Fruit fly (Drosophila melanogaster) whole organism, wandering third instar larva: ENCODE results near the gene BBS5.
A peak's percentile ranks its signal among the peaks of the same experiment; 100 is the strongest.

Source experiments
- Abd-B ChIP-seq: fragments of >200 bp; optimal IDR thresholded peaks from 2 replicates; lab custom pipeline; 2017; ENCODE audit warnings: missing biosample characterization, missing genetic modification characterization
- CG32264 ChIP-seq: fragments of 200-800 bp; sonication (Bioruptor generic); optimal IDR thresholded peaks from 2 replicates; lab custom pipeline; 2016; ENCODE audit warnings: missing biosample characterization, missing genetic modification characterization
- CG9705 ChIP-seq: fragments of 200-800 bp; sonication (Bioruptor generic); optimal IDR thresholded peaks from 2 replicates; lab custom pipeline; 2018; ENCODE audit warnings: missing biosample characterization, mild to moderate bottlenecking, missing genetic modification characterization
- CrebA ChIP-seq: fragments of 200-800 bp; sonication (Bioruptor generic); optimal IDR thresholded peaks from 2 replicates; lab custom pipeline; 2016; ENCODE audit warnings: missing biosample characterization, mild to moderate bottlenecking, missing genetic modification characterization, borderline replicate concordance
- Dfd ChIP-seq: fragments of >200 bp; optimal IDR thresholded peaks from 2 replicates; lab custom pipeline; 2017; ENCODE audit warnings: missing biosample characterization, missing genetic modification characterization
- Dif ChIP-seq: fragments of 200-275, 200-300 bp; sonication (Bioruptor generic); optimal IDR thresholded peaks from 2 replicates; lab custom pipeline; 2018; ENCODE audit warnings: missing biosample characterization, missing genetic modification characterization; ENCODE audit not compliant: partially characterized antibody
- GATAd ChIP-seq: sonication (Bioruptor generic); optimal IDR thresholded peaks from 2 replicates; lab custom pipeline; 2016; ENCODE audit warnings: missing biosample characterization, missing genetic modification characterization
- HLH106 ChIP-seq: fragments of 200-800 bp; optimal IDR thresholded peaks from 3 replicates; lab custom pipeline; 2019; ENCODE audit warnings: missing biosample characterization, mild to moderate bottlenecking, missing genetic modification characterization, moderate library complexity
- Hnf4 ChIP-seq: fragments of 200-800 bp; sonication (Bioruptor generic); optimal IDR thresholded peaks from 2 replicates; lab custom pipeline; 2016; ENCODE audit warnings: missing biosample characterization, mild to moderate bottlenecking, missing genetic modification characterization
- Hr78 ChIP-seq: fragments of >200 bp; optimal IDR thresholded peaks from 2 replicates; lab custom pipeline; 2017; ENCODE audit warnings: missing biosample characterization, missing genetic modification characterization
- Hr83 ChIP-seq: fragments of 200-300 bp; sonication (Bioruptor generic); optimal IDR thresholded peaks from 2 replicates; lab custom pipeline; 2016; ENCODE audit warnings: missing biosample characterization, mild to moderate bottlenecking, missing genetic modification characterization, moderate library complexity; ENCODE audit not compliant: poor library complexity, severe bottlenecking
- N ChIP-seq: fragments of >200 bp; optimal IDR thresholded peaks from 2 replicates; lab custom pipeline; 2018; ENCODE audit warnings: missing biosample characterization, missing external identifiers, missing genetic modification characterization
- Rel ChIP-seq, 2 experiments: fragments of 200-800 bp; sonication (Bioruptor generic) in 1 of 2; optimal IDR thresholded peaks; 2 replicates in 1 of 2; 3 replicates in 1 of 2; lab custom pipeline; 2016 to 2019; ENCODE audit warnings: mild to moderate bottlenecking in 2 of 2, missing biosample characterization in 2 of 2, missing genetic modification characterization in 2 of 2, moderate library complexity in 1 of 2
- Sp1 ChIP-seq: fragments of 200-800 bp; sonication (Bioruptor generic); optimal IDR thresholded peaks from 3 replicates; lab custom pipeline; 2019; ENCODE audit warnings: missing biosample characterization, mild to moderate bottlenecking, missing genetic modification characterization, moderate library complexity
- Vsx2 ChIP-seq: fragments of 200-300, 225-300 bp; sonication (Bioruptor generic); optimal IDR thresholded peaks from 2 replicates; lab custom pipeline; 2018; ENCODE audit warnings: missing biosample characterization, missing genetic modification characterization; ENCODE audit not compliant: partially characterized antibody
- br ChIP-seq: fragments of 200-800 bp; sonication (Bioruptor generic); optimal IDR thresholded peaks from 2 replicates; lab custom pipeline; 2016; ENCODE audit warnings: missing biosample characterization, missing genetic modification characterization
- dmrt93B ChIP-seq: fragments of 200-800 bp; sonication (Bioruptor generic); optimal IDR thresholded peaks from 2 replicates; lab custom pipeline; 2018; ENCODE audit warnings: missing biosample characterization, mild to moderate bottlenecking, missing genetic modification characterization
- foxo ChIP-seq, 2 experiments: fragments of 200-800 bp; sonication (Bioruptor generic); optimal IDR thresholded peaks; 2 replicates in 1 of 2; 3 replicates in 1 of 2; lab custom pipeline; 2016 to 2017; ENCODE audit warnings: missing biosample characterization in 2 of 2, missing genetic modification characterization in 2 of 2
- fru ChIP-seq: fragments of 200-800 bp; sonication (Bioruptor generic); optimal IDR thresholded peaks from 3 replicates; lab custom pipeline; 2016; ENCODE audit warnings: missing biosample characterization, mild to moderate bottlenecking, missing genetic modification characterization
- h ChIP-seq: fragments of 200-800 bp; sonication (Bioruptor generic); optimal IDR thresholded peaks from 3 replicates; lab custom pipeline; 2016; ENCODE audit warnings: missing biosample characterization, mild to moderate bottlenecking, missing genetic modification characterization
- jim ChIP-seq: fragments of 175-275, 200-325 bp; sonication (Bioruptor generic); optimal IDR thresholded peaks from 2 replicates; lab custom pipeline; 2016; ENCODE audit warnings: missing biosample characterization, mild to moderate bottlenecking, missing genetic modification characterization
- lola ChIP-seq: fragments of >200 bp; optimal IDR thresholded peaks from 2 replicates; lab custom pipeline; 2017; ENCODE audit warnings: missing biosample characterization, missing genetic modification characterization
- psq ChIP-seq: fragments of 200-800 bp; sonication (Bioruptor generic); optimal IDR thresholded peaks from 3 replicates; lab custom pipeline; 2017; ENCODE audit warnings: missing biosample characterization, mild to moderate bottlenecking, missing genetic modification characterization, moderate library complexity
- sage ChIP-seq: fragments of 200-800 bp; sonication (Bioruptor generic); optimal IDR thresholded peaks from 2 replicates; lab custom pipeline; 2016; ENCODE audit warnings: missing biosample characterization, mild to moderate bottlenecking, missing genetic modification characterization
- sv ChIP-seq: fragments of 200-800 bp; sonication (Bioruptor generic); optimal IDR thresholded peaks from 3 replicates; lab custom pipeline; 2016; ENCODE audit warnings: missing biosample characterization, missing genetic modification characterization
- tai ChIP-seq: sonication (Bioruptor generic); optimal IDR thresholded peaks from 2 replicates; lab custom pipeline; 2016; ENCODE audit warnings: missing biosample characterization, missing genetic modification characterization

BBS5 gene

dm6 chr3R:4821098-4821605 lies 5.0 kb downstream of the BBS5 start, which contains the start of gene CG14657:
Gene CG14657 (minus strand): TSS chr3R:4821432.
- TF ChIP-seq psq (GFP tag; lab: Kevin White, UChicago) (peak; percentile 5), N (GFP tag; lab: Kevin White, UChicago) (peak; percentile 69), Dif (GFP tag; lab: Kevin White, UChicago) (peak; percentile 15), Hnf4 (no peak), lola (GFP tag; lab: Kevin White, UChicago) (no peak)

DNA sequence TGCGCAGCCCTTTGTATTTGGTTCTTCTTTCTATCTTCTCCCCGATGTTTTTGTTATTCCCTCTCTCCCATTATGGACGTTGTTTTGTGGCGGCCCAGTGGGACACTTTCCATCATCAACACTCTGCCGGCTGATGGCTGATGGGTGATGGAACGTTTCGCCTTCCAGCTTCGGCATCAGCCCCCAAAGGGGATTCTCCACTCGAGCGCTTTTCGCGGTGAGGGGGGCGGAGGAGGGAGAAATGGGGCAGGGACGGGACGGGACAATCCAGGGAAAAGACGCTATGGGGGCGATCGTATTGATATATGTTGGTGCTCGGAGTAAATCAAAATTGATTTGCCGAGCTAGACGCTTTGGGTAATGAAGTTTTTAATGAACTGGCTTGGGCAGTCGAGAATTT lies 9.1 kb downstream of the BBS5 start:
- TF ChIP-seq br (GFP tag; lab: Kevin White, UChicago) (no peak), jim (GFP tag; lab: Kevin White, UChicago) (no peak), N (GFP tag; lab: Kevin White, UChicago) (no peak), HLH106 (tag; lab: Kevin White, UChicago) (no peak), Hnf4 (no peak), tai (GFP tag; lab: Kevin White, UChicago) (no peak), CG32264 (GFP tag; lab: Kevin White, UChicago) (no peak), dmrt93B (GFP tag; lab: Kevin White, UChicago) (no peak), foxo (GFP tag; optimal IDR thresholded peaks at IDR 0.05; lab: Kevin White, UChicago) (no peak), Dfd (GFP tag; lab: Kevin White, UChicago) (no peak), CrebA (GFP tag; lab: Kevin White, UChicago) (no peak), Hr83 (GFP tag; lab: Kevin White, UChicago) (no peak), h (GFP tag; lab: Kevin White, UChicago) (no peak)

DNA sequence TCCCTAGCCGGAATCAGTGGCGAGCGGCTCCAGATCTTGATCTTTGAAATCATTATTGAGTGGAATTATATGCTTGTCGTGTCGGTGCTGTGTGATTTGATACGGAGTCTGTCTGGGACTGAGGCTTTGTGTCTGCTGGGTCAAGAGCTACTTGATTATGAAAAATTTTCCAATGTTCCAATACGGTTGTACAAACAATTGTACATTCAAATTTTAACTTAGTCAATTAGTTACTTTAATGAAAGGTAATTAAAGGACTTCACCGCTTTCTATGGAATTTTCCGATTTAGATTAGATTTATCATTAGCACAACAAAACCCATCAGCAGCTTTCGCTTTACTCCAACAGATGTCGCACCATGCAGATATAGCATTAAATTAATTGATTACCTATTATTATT lies 14.3 kb downstream of the BBS5 start, which contains the start of gene CG14658:
Gene CG14658, minus strand, starts transcription at position 101 of the 400 bp plus-strand sequence.
- TF ChIP-seq sv (GFP tag; lab: Kevin White, UChicago) (no peak), jim (GFP tag; lab: Kevin White, UChicago) (no peak)
- TF ChIP-seq, all 38 proteins: peak for 0

dm6 chr3R:4831197-4831596 lies 15.1 kb downstream of the BBS5 start, which contains the start of gene CG14659:
Gene CG14659 (minus strand): TSS chr3R:4831297.
- peak; percentile 59 for TF ChIP-seq Dfd (GFP tag; lab: Kevin White, UChicago)
- no peak for TF ChIP-seq dmrt93B (GFP tag; lab: Kevin White, UChicago)

dm6 chr3R:4833636-4834035 lies 17.5 kb downstream of the BBS5 start:
- TF ChIP-seq GATAd (GFP tag; lab: Kevin White, UChicago): no peak
- no peak for TF ChIP-seq tai (GFP tag; lab: Kevin White, UChicago)
- no peak for TF ChIP-seq foxo (GFP tag; optimal IDR thresholded peaks at IDR 0.05; lab: Kevin White, UChicago)
- no peak for TF ChIP-seq psq (GFP tag; lab: Kevin White, UChicago)
- TF ChIP-seq Hnf4: no peak
- no peak for TF ChIP-seq CG9705

- TF ChIP-seq Dif (GFP tag; lab: Kevin White, UChicago) (peak; percentile 26), Vsx2 (GFP tag; lab: Kevin White, UChicago) (no peak)
Observed at dm6 chr3R:4835315-4835714, 19.2 kb downstream of the BBS5 start.

DNA sequence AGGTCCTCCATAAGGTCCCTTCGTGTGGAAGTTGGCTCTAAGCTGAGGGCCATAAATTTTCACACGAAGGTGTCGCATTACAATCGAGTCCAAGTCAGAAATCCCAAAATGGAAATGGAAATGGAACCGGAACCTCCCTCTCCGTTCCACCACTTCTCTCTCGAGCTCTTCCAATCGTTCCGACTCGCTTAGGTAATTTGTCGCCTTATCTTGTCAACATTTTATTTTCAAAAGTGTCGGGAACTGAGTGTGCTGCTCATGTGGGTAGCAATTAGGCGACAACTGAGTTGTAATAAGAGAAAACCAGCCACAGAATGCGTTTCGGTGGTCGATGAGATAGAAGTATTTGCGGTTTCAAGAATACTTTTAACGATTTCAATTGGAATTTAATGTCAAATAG lies 24.6 kb downstream of the BBS5 start:
- no peak for TF ChIP-seq Hr78 (GFP tag; lab: Kevin White, UChicago)
- TF ChIP-seq fru (GFP tag; lab: Kevin White, UChicago): no peak
- TF ChIP-seq Dif (GFP tag; lab: Kevin White, UChicago): no peak
- TF ChIP-seq tai (GFP tag; lab: Kevin White, UChicago): no peak
- no peak for TF ChIP-seq Sp1 (GFP tag; lab: Kevin White, UChicago)

DNA sequence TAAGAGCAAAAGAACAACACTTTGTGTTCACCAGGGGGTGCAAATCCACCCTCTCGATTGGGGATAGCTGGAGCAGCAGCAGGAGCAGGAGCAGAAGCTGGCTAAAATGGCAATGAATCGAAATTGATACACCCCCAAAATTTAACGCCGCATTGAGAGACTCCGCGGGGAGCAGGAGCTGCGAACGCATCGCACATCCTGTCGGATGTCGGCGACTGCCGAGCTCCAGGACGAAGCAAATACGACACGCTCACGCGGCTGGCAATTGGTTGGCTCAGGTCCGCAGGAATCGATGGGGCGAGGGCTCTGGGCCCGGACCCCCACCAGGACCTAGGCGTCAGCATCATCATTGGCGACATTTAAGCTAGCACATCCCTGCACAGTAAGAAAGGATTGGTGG lies 26.8 kb downstream of the BBS5 start:
- no peak for TF ChIP-seq Abd-B (GFP tag; lab: Kevin White, UChicago)
- TF ChIP-seq sage (GFP tag; lab: Kevin White, UChicago): no peak
- TF ChIP-seq Hnf4: no peak
- no peak for TF ChIP-seq CG9705
- TF ChIP-seq fru (GFP tag; lab: Kevin White, UChicago): no peak
- TF ChIP-seq Dfd (GFP tag; lab: Kevin White, UChicago): no peak
- TF ChIP-seq Rel (GFP tag; optimal IDR thresholded peaks at IDR 0.05; lab: Kevin White, UChicago): no peak
- TF ChIP-seq Rel (tag; optimal IDR thresholded peaks at IDR 0.05; lab: Kevin White, UChicago): no peak
